Worm (Caenorhabditis elegans): ENCODE measurements around the gene irld-2.
A peak's percentile ranks its signal among the peaks of the same experiment; 100 is the strongest.

Gene irld-2

ce11 chrX:13348417-13348816, 46.5 kb downstream of the irld-2 start:
- TF ChIP-seq nhr-21 (tag; optimal IDR thresholded peaks at IDR 0.05): peak; percentile 94
- no peak for TF ChIP-seq nhr-237 (tag; optimal IDR thresholded peaks at IDR 0.05)
- TF ChIP-seq gmeb-1 (tag; optimal IDR thresholded peaks at IDR 0.05): peak; percentile 51
- TF ChIP-seq skn-1 (tag; optimal IDR thresholded peaks at IDR 0.05): peak; percentile 26
- peak; percentile 93 for TF ChIP-seq crh-2 (tag; optimal IDR thresholded peaks at IDR 0.05)
- TF ChIP-seq lin-39 (tag; optimal IDR thresholded peaks at IDR 0.05): no peak
- TF ChIP-seq nhr-77 (tag; optimal IDR thresholded peaks at IDR 0.05): no peak
- peak; percentile 33 for TF ChIP-seq fos-1 (tag; optimal IDR thresholded peaks at IDR 0.05)
- TF ChIP-seq nhr-6 (tag; optimal IDR thresholded peaks at IDR 0.05): peak; percentile 79
- TF ChIP-seq lin-13 (GFP tag; optimal IDR thresholded peaks at IDR 0.05): no peak
- TF ChIP-seq blmp-1 (tag; optimal IDR thresholded peaks at IDR 0.05; ENCODE audit: insufficient read depth): peak; percentile 72
- peak in 1 of 2 experiments; percentile 39 for TF ChIP-seq mdl-1 (tag; optimal IDR thresholded peaks at IDR 0.05)
- TF ChIP-seq dmd-4 (tag; optimal IDR thresholded peaks at IDR 0.05): no peak
- peak; percentile 86 for TF ChIP-seq sma-3 (GFP tag; optimal IDR thresholded peaks at IDR 0.05)
- TF ChIP-seq F13H6.1 (tag; optimal IDR thresholded peaks at IDR 0.05): peak; percentile 46
- TF ChIP-seq mbf-1 (tag; optimal IDR thresholded peaks at IDR 0.05): no peak
- TF ChIP-seq elt-3 (tag; optimal IDR thresholded peaks at IDR 0.05): no peak
- peak; percentile 96 for TF ChIP-seq nhr-129 (tag; optimal IDR thresholded peaks at IDR 0.05)
- TF ChIP-seq sma-9 (GFP tag; optimal IDR thresholded peaks at IDR 0.05): peak; percentile 95
- no peak for TF ChIP-seq sma-9 (tag; optimal IDR thresholded peaks at IDR 0.05)
- no peak for TF ChIP-seq mab-5 (tag; optimal IDR thresholded peaks at IDR 0.05)
- no peak for TF ChIP-seq R02D3.7 (tag; optimal IDR thresholded peaks at IDR 0.05)
- TF ChIP-seq ceh-82 (tag; optimal IDR thresholded peaks at IDR 0.05): no peak
- TF ChIP-seq unc-62 (GFP tag; optimal IDR thresholded peaks at IDR 0.05): no peak
- TF ChIP-seq ZK546.5 (tag; optimal IDR thresholded peaks at IDR 0.05): no peak
- TF ChIP-seq ztf-1 (GFP tag; conservative IDR thresholded peaks at IDR 0.05): no peak
- peak in 1 of 2 experiments; percentile 73 for TF ChIP-seq lsy-2 (tag; optimal IDR thresholded peaks at IDR 0.05)
- TF ChIP-seq alr-1 (tag; optimal IDR thresholded peaks at IDR 0.05): no peak
- peak; percentile 32 for TF ChIP-seq ztf-4 (tag; optimal IDR thresholded peaks at IDR 0.05)
- TF ChIP-seq unc-55 (GFP tag; optimal IDR thresholded peaks at IDR 0.05): no peak
- TF ChIP-seq aly-2 (tag; optimal IDR thresholded peaks at IDR 0.05): no peak
- no peak for TF ChIP-seq zag-1 (tag; optimal IDR thresholded peaks at IDR 0.05)
- TF ChIP-seq ceh-16 (tag; optimal IDR thresholded peaks at IDR 0.05): no peak
- TF ChIP-seq Y55F3AM.14 (GFP tag; optimal IDR thresholded peaks at IDR 0.05): no peak
- no peak for TF ChIP-seq unc-39 (tag; optimal IDR thresholded peaks at IDR 0.05)
- TF ChIP-seq C34F6.9 (tag; optimal IDR thresholded peaks at IDR 0.05): peak; percentile 55

DNA sequence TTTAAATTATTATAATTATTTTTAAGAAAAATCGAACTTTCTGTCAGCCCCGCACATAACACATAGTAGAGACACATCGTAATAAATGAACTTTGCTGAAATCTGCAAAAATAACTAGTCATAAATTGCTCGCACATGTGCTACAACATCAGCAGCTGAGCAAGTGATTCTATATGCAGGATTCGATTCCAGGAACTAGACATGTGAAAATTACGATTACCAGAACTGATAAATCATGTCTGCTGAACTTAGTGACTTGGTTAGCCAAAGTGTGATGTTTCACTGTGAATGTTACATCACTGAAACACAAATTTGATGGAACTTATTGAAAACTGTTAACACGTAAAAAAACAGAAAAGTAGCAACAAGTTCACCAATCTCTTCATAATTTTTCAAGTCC, 47.6 kb downstream of the irld-2 start:
- TF ChIP-seq sma-9 (GFP tag; optimal IDR thresholded peaks at IDR 0.05): peak; percentile 8
- TF ChIP-seq sma-9 (tag; optimal IDR thresholded peaks at IDR 0.05): no peak
- no peak for TF ChIP-seq nhr-21 (tag; optimal IDR thresholded peaks at IDR 0.05)

Data from whole organism, L2 larva.